Worm (Caenorhabditis elegans): ENCODE data around the gene H20J04.4.

DNA sequence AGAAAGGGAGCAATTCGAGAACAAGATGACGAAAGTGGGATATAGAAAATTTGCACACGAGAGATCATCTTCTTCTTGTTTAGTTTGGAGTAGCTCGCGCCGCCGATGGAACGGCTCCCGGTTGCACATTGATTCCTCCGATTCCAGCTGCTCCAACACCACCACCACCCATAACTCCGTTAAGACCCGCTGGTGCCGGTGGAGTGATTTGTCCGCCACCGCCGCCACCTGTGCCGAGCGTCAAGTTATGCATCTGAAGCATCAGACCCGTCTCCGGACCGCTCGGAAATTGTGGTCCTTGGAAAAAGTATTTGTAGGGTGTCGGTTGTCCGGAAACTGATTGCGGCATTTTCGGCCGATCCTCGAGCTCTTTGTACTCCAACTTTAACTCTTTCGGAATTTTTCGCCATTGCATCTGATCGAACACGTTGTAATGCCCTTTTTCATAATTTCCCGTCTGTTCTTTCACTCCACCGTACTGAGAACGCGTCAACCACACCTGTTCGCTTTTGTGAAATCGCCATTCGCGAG lies 44.1 kb downstream of the H20J04.4 start:
- TF ChIP-seq ceh-6 (GFP tag; optimal IDR thresholded peaks at IDR 0.05) = no peak
- TF ChIP-seq sox-2 (GFP tag; IDR thresholded peaks at IDR 0.05) = no peak
- no peak for TF ChIP-seq pqm-1 (tag; optimal IDR thresholded peaks at IDR 0.05)
- no peak for TF ChIP-seq ama-1 (optimal IDR thresholded peaks at IDR 0.05)
- no peak for TF ChIP-seq ets-4 (tag; optimal IDR thresholded peaks at IDR 0.05)
- TF ChIP-seq odd-2 (tag; optimal IDR thresholded peaks at IDR 0.05) = no peak
- TF ChIP-seq dve-1 (tag; optimal IDR thresholded peaks at IDR 0.05) = no peak
- TF ChIP-seq tbx-2 (tag; optimal IDR thresholded peaks at IDR 0.05) = no peak

All from whole organism, late embryonic.